Worm (Caenorhabditis elegans): ENCODE data around the gene nurf-1.

DNA sequence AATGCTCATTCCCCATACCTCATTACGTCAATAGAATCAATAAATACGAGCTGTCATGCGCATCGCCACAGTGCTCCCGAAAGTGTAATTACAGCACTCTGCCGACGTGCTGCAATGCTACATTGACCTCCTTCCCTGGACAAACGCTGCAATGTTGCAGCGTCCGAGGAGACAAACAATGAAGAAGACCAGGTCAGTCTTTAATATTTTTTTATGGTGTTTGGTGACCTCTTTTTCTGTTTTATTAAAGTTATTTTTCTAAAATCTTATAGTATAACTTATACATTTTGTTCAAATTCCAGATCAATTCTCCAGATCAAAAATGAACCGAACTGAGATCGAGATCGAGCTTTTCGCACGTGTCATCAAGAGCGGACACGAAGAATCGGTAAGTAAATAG, 9.1 kb upstream of the nurf-1 start, which contains the start of gene sdz-26:
- TF ChIP-seq W03F9.2 (tag; optimal IDR thresholded peaks at IDR 0.05) (no peak), him-1 (tag; optimal IDR thresholded peaks at IDR 0.05) (no peak)

Data from whole organism, L4/young adult.